Fruit fly (Drosophila melanogaster): ENCODE results near the gene Rsod.

Rsod gene

dm6 chr3R:30191462-30191874 is 20.5 kb upstream of the Rsod start (continued):
- TF ChIP-seq exex (tag; optimal IDR thresholded peaks at IDR 0.05) (no peak), CG7839 (tag; optimal IDR thresholded peaks at IDR 0.05) (peak; percentile 73), onecut (GFP tag; IDR thresholded peaks at IDR 0.05) (no peak), nau (GFP tag; optimal IDR thresholded peaks at IDR 0.05) (no peak), Dll (GFP tag; IDR thresholded peaks at IDR 0.05; ENCODE audit: partially characterized antibody) (no peak), NC2β (GFP tag; optimal IDR thresholded peaks at IDR 0.05) (no peak), CG4328 (GFP tag; optimal IDR thresholded peaks at IDR 0.05) (no peak), gem (tag; optimal IDR thresholded peaks at IDR 0.05) (peak; percentile 61), Nf-YB (GFP tag; optimal IDR thresholded peaks at IDR 0.05) (no peak), CG6813 (GFP tag; optimal IDR thresholded peaks at IDR 0.05) (no peak), row (GFP tag; IDR thresholded peaks at IDR 0.05) (peak; percentile 66), br (optimal IDR thresholded peaks at IDR 0.05) (no peak), zen2 (GFP tag; IDR thresholded peaks at IDR 0.05; ENCODE audit: partially characterized antibody) (no peak), Hr3 (GFP tag; optimal IDR thresholded peaks at IDR 0.05) (peak; percentile 32), Ets65A (GFP tag) (peak; percentile 97), CG9876 (GFP tag; optimal IDR thresholded peaks at IDR 0.05) (no peak), slou (GFP tag; optimal IDR thresholded peaks at IDR 0.05) (peak; percentile 38), CG9817 (tag; optimal IDR thresholded peaks at IDR 0.05) (no peak), repo (GFP tag; optimal IDR thresholded peaks at IDR 0.05) (peak; percentile 30), corto (GFP tag; optimal IDR thresholded peaks at IDR 0.05) (no peak), CG10565 (GFP tag; optimal IDR thresholded peaks at IDR 0.05) (no peak), schlank (tag; optimal IDR thresholded peaks at IDR 0.05) (no peak), hth (optimal IDR thresholded peaks at IDR 0.05) (no peak), CG4424 (GFP tag; optimal IDR thresholded peaks at IDR 0.05) (peak; percentile 37), CG4617 (GFP tag; optimal IDR thresholded peaks at IDR 0.05; ENCODE audit: borderline replicate concordance) (no peak), prd (optimal IDR thresholded peaks at IDR 0.05) (no peak), prd (GFP tag; IDR thresholded peaks at IDR 0.05) (peak; percentile 6; the same call in 1 of the 3 replicates), Scr (GFP tag; IDR thresholded peaks at IDR 0.05; ENCODE audit: partially characterized antibody) (no peak), CG11723 (GFP tag; optimal IDR thresholded peaks at IDR 0.05) (no peak), Elba2 (GFP tag; optimal IDR thresholded peaks at IDR 0.05) (no peak), CG8089 (GFP tag; optimal IDR thresholded peaks at IDR 0.05) (peak; percentile 16), Nf-YA (GFP tag; IDR thresholded peaks at IDR 0.05) (no peak), CG10431 (GFP tag; optimal IDR thresholded peaks at IDR 0.05) (no peak), CG10209 (GFP tag; optimal IDR thresholded peaks at IDR 0.05) (peak; percentile 23), Drgx (GFP tag; IDR thresholded peaks at IDR 0.05) (peak; percentile 29; the same call in 1 of the 2 replicates), CG31441 (GFP tag; IDR thresholded peaks at IDR 0.05) (peak; percentile 45; the same call in 1 of the 2 replicates), cad (GFP tag; optimal IDR thresholded peaks at IDR 0.05) (no peak), CG13123 (GFP tag; optimal IDR thresholded peaks at IDR 0.05) (no peak), Fer3 (tag; optimal IDR thresholded peaks at IDR 0.05) (no peak), ind (GFP tag; optimal IDR thresholded peaks at IDR 0.05) (peak; percentile 23), ftz-f1 (GFP tag; optimal IDR thresholded peaks at IDR 0.05) (no peak), ranshi (GFP tag; IDR thresholded peaks at IDR 0.05) (no peak), CG8281 (tag; optimal IDR thresholded peaks at IDR 0.05) (no peak), trem (tag; optimal IDR thresholded peaks at IDR 0.05) (no peak), Sry-δ (GFP tag; optimal IDR thresholded peaks at IDR 0.05) (no peak), Atf-2 (GFP tag; optimal IDR thresholded peaks at IDR 0.05) (peak; percentile 37), CG4820 (GFP tag; optimal IDR thresholded peaks at IDR 0.05) (no peak), CG17802 (tag; optimal IDR thresholded peaks at IDR 0.05) (no peak), CG15479 (GFP tag; optimal IDR thresholded peaks at IDR 0.05) (no peak), Chrac-16 (GFP tag; optimal IDR thresholded peaks at IDR 0.05) (peak; percentile 32), CG6175 (GFP tag; IDR thresholded peaks at IDR 0.05) (no peak), ssp (GFP tag; IDR thresholded peaks at IDR 0.05) (0 out of 2 replicates have a peak, but pooled peaks have one; percentile 30)

All from whole organism, embryonic.